Worm (Caenorhabditis elegans) whole organism, L4 larva: ENCODE results near the gene T09A5.5.

ENCODE experiments used
- ZK546.5 ChIP-seq, 2 experiments: sonication (generic microtip); optimal IDR thresholded peaks; 2 replicates each; lab custom pipeline; 2017; ENCODE audit warnings: missing biosample characterization in 2 of 2, missing genetic modification characterization in 2 of 2
- ama-1 ChIP-seq: fragments of 150-350 bp; optimal IDR thresholded peaks from 2 replicates; lab custom pipeline; 2014; ENCODE audit warnings: inconsistent platforms, mixed read lengths
- ces-1 ChIP-seq: fragments of 150-350 bp; sonication (generic microtip); optimal IDR thresholded peaks from 4 replicates; lab custom pipeline; 2014; ENCODE audit warnings: missing biosample characterization, missing genetic modification reagents, missing genetic modification characterization
- dmd-9 ChIP-seq: fragments of 200-800 bp; sonication (Bioruptor generic); IDR thresholded peaks from 2 replicates; pipeline ENCODE4 v1.3.6; 2022; ENCODE audit warnings: missing genetic modification reagents, missing genetic modification characterization, missing compliant biosample characterization
- dve-1 ChIP-seq: sonication (generic microtip); optimal IDR thresholded peaks from 2 replicates; lab custom pipeline; 2017; ENCODE audit warnings: antibody characterized with exemption, mild to moderate bottlenecking, missing genetic modification characterization, missing compliant biosample characterization; ENCODE audit not compliant: insufficient read depth
- egl-27 ChIP-seq: sonication (generic microtip); optimal IDR thresholded peaks from 3 replicates; lab custom pipeline; 2017; ENCODE audit warnings: missing biosample characterization, missing genetic modification reagents, missing genetic modification characterization
- lin-13 ChIP-seq: fragments of 150-350 bp; optimal IDR thresholded peaks from 2 replicates; lab custom pipeline; 2014; ENCODE audit warnings: missing biosample characterization, missing genetic modification reagents, missing genetic modification characterization
- nhr-11 ChIP-seq: fragments of 150-350 bp; optimal IDR thresholded peaks from 2 replicates; lab custom pipeline; 2014; ENCODE audit warnings: missing biosample characterization, missing genetic modification characterization
- nhr-237 ChIP-seq: sonication (generic microtip); optimal IDR thresholded peaks from 2 replicates; lab custom pipeline; 2017; ENCODE audit warnings: missing biosample characterization, missing genetic modification characterization
- snpc-4 ChIP-seq: fragments of 150-350 bp; optimal IDR thresholded peaks from 2 replicates; lab custom pipeline; 2014; ENCODE audit warnings: missing biosample characterization, missing genetic modification characterization
- unc-39 ChIP-seq: sonication (generic microtip); optimal IDR thresholded peaks from 2 replicates; lab custom pipeline; 2017; ENCODE audit warnings: missing biosample characterization, missing genetic modification characterization
- vab-7 ChIP-seq: fragments of 200-800 bp; sonication (Bioruptor generic); IDR thresholded peaks from 2 replicates; pipeline ENCODE4 v1.3.6; 2022; ENCODE audit warnings: missing genetic modification reagents, missing genetic modification characterization, missing compliant biosample characterization

- TF ChIP-seq nhr-11 (tag; lab: Kevin White, UChicago), result no peak
- TF ChIP-seq ces-1 (GFP tag; lab: Kevin White, UChicago), result no peak
- no peak for TF ChIP-seq vab-7
- TF ChIP-seq dve-1 (tag; lab: Kevin White, UChicago), result no peak
- TF ChIP-seq ZK546.5 (tag; optimal IDR thresholded peaks at IDR 0.05; lab: Kevin White, UChicago), result no peak
- TF ChIP-seq lin-13, result no peak
- TF ChIP-seq snpc-4 (tag; lab: Kevin White, UChicago), result no peak
- no peak for TF ChIP-seq ama-1 (lab: Kevin White, UChicago)
- TF ChIP-seq dmd-9 (GFP tag; lab: Robert Waterston, UW), result no peak
- no peak for TF ChIP-seq egl-27 (tag; lab: Kevin White, UChicago)
- TF ChIP-seq nhr-237, result no peak
- TF ChIP-seq unc-39 (tag; lab: Kevin White, UChicago), result no peak
Measured at ce11 chrII:7813237-7813636, 40.3 kb downstream of the T09A5.5 start.
